Worm (Caenorhabditis elegans): ENCODE results near the gene Y41G9A.17.

Y41G9A.17 gene

DNA sequence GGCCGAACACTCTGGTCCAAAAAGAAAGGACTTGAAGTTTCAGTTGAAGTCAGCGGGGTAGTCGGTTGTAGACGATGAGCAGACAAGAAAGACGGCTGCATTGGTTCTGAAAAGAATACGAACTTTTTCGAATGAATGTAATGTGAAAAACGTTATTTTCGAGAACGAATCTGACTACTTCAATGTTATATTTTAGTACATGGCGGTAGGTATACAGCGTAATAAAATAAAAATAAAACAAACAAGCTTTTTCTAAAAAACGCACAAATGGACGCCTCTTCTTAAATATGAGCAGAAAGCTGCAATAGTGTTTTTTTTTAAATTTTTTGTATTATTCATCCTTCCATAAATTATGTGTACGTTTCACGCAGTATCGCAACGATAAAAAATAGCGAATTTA, at the start of gene Y41G9A.17:
Gene Y41G9A.17 (minus strand): TSS at position 101 of the 400 bp plus-strand sequence.
- TF ChIP-seq med-1 (GFP tag; optimal IDR thresholded peaks at IDR 0.05; ENCODE audit: insufficient read depth): no peak
- no peak for TF ChIP-seq flt-1 (GFP tag; IDR thresholded peaks at IDR 0.05)
- no peak for TF ChIP-seq ztf-29 (GFP tag; IDR thresholded peaks at IDR 0.05)
- no peak for TF ChIP-seq tab-1 (GFP tag; IDR thresholded peaks at IDR 0.05)
- TF ChIP-seq ref-1 (GFP tag; conservative IDR thresholded peaks at IDR 0.05): no peak
- no peak for TF ChIP-seq cog-1 (tag; optimal IDR thresholded peaks at IDR 0.05)

DNA sequence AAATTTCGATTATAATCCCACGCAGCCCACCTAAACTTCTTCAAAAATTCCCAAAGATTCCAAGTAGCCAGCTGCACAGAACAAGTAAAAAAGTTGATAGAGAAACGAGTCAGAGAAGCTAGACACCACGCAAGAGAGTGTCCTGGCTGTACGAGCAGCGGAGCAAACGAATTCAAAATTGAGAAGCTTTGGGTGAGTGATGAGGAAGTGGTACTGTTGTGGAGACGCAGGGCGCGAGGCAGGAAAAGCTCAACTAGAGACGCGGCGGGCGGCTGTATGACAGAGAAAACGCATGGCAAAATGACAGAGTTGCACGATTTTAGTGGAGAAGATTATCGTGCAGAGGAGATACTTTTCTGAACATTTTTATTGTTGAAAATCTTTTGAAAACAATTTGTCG, 49.7 kb upstream of the Y41G9A.17 start:
- TF ChIP-seq ztf-23 (GFP tag; IDR thresholded peaks at IDR 0.05) (no peak), cog-1 (tag; optimal IDR thresholded peaks at IDR 0.05) (no peak), tab-1 (GFP tag; IDR thresholded peaks at IDR 0.05) (no peak), med-1 (GFP tag; optimal IDR thresholded peaks at IDR 0.05; ENCODE audit: insufficient read depth) (no peak), T22C8.4 (GFP tag; IDR thresholded peaks at IDR 0.05) (no peak), ref-1 (GFP tag; conservative IDR thresholded peaks at IDR 0.05) (no peak), ztf-29 (GFP tag; IDR thresholded peaks at IDR 0.05) (no peak), flt-1 (GFP tag; IDR thresholded peaks at IDR 0.05) (no peak), klf-2 (GFP tag; conservative IDR thresholded peaks at IDR 0.05) (no peak)

DNA sequence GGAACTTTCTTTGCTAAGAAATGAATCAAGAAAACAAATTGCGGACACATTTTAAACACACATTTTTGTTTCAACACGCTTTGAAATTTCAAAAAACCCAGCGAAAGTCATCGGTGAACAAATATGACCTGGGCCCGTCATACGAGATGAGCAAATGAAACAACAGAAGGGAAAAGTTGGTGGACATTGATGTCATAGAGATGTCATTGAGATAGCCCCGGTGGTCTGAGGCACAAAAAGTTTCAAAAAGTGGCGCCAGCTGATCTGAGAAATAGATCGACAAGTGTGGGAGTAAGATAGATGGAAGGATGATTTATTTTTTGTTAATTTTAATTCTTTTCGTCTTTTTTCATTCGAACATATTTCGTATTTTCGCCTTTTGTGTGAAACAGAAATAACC, 49.1 kb upstream of the Y41G9A.17 start:
- TF ChIP-seq T22C8.4 (GFP tag; IDR thresholded peaks at IDR 0.05) (no peak), tab-1 (GFP tag; IDR thresholded peaks at IDR 0.05) (no peak), med-1 (GFP tag; optimal IDR thresholded peaks at IDR 0.05; ENCODE audit: insufficient read depth) (no peak), ztf-29 (GFP tag; IDR thresholded peaks at IDR 0.05) (no peak), cog-1 (tag; optimal IDR thresholded peaks at IDR 0.05) (no peak), ztf-23 (GFP tag; IDR thresholded peaks at IDR 0.05) (no peak), klf-2 (GFP tag; conservative IDR thresholded peaks at IDR 0.05) (no peak), flt-1 (GFP tag; IDR thresholded peaks at IDR 0.05) (no peak), ref-1 (GFP tag; conservative IDR thresholded peaks at IDR 0.05) (no peak)

DNA sequence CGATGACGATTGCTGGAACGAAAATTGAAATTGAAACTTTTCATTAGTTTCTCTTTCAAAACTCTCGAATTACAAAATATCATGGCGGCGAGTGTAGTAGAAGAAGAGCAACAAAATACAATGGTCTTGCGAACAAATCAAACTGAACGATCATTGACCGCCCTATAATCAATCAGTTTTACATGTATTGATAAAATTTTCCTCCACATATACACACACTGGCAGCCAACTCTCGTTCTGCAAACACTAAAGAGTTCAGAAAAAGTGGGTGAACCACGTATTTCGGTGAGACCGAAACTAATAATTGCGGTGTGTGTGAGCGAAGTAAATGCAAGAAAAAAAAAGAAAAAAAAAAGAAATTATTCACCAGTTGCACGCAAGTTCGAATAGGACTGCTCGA, 47.7 kb upstream of the Y41G9A.17 start:
- no peak for TF ChIP-seq T22C8.4 (GFP tag; IDR thresholded peaks at IDR 0.05)
- no peak for TF ChIP-seq ref-1 (GFP tag; conservative IDR thresholded peaks at IDR 0.05)
- TF ChIP-seq tab-1 (GFP tag; IDR thresholded peaks at IDR 0.05): no peak
- TF ChIP-seq flt-1 (GFP tag; IDR thresholded peaks at IDR 0.05): no peak
- TF ChIP-seq ztf-29 (GFP tag; IDR thresholded peaks at IDR 0.05): no peak
- no peak for TF ChIP-seq cog-1 (tag; optimal IDR thresholded peaks at IDR 0.05)
- TF ChIP-seq ztf-23 (GFP tag; IDR thresholded peaks at IDR 0.05): no peak

DNA sequence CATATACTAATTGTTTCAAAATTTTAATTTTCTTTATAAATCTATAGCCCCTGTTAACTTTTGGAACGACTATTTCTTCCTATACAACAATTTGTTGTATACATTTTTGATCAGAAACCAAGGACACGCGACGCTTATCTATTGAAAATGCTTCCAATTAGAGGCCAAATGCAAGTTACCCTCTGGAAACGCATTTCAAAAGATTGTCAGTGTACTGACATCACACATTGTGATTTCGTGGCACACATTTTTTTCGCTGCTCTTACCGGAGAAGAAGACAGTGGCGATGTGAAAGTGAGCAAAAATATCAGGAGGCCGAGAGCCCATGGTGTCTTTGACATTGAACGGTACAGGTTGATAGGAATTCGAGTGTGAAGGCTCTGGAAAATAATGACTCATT, 45.9 kb upstream of the Y41G9A.17 start, which contains the start of gene cnnm-3:
Gene cnnm-3 (minus strand): TSS at position 382 of the 400 bp plus-strand sequence.
- TF ChIP-seq klf-2 (GFP tag; conservative IDR thresholded peaks at IDR 0.05) (no peak), ref-1 (GFP tag; conservative IDR thresholded peaks at IDR 0.05) (no peak), med-1 (GFP tag; optimal IDR thresholded peaks at IDR 0.05; ENCODE audit: insufficient read depth) (no peak), flt-1 (GFP tag; IDR thresholded peaks at IDR 0.05) (no peak), ztf-23 (GFP tag; IDR thresholded peaks at IDR 0.05) (no peak), ztf-29 (GFP tag; IDR thresholded peaks at IDR 0.05) (no peak), T22C8.4 (GFP tag; IDR thresholded peaks at IDR 0.05) (no peak), tab-1 (GFP tag; IDR thresholded peaks at IDR 0.05) (no peak), cog-1 (tag; optimal IDR thresholded peaks at IDR 0.05) (no peak)

DNA sequence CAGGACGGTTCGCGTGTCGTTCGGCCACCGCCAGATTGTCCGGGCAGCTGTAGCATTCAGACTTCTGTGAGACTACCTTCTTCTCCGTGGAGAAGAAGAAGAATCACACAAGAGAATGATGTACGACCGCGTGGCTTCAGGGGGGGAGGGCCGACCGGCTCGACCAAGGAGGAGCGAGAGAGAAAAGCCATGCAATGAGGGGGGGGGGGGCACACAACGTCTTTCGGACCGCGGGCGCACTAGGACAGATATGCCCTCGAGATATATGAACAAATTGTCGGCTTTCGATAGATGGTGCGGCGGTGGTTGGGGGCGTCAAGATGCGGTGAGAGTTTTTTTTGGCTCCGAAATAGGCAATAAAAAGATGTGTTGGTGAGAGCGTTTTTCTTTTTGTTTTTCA, 41.1 kb upstream of the Y41G9A.17 start:
- TF ChIP-seq ztf-29 (GFP tag; IDR thresholded peaks at IDR 0.05) (no peak), cog-1 (tag; optimal IDR thresholded peaks at IDR 0.05) (no peak), ref-1 (GFP tag; conservative IDR thresholded peaks at IDR 0.05) (no peak), T22C8.4 (GFP tag; IDR thresholded peaks at IDR 0.05) (no peak), med-1 (GFP tag; optimal IDR thresholded peaks at IDR 0.05; ENCODE audit: insufficient read depth) (no peak)

DNA sequence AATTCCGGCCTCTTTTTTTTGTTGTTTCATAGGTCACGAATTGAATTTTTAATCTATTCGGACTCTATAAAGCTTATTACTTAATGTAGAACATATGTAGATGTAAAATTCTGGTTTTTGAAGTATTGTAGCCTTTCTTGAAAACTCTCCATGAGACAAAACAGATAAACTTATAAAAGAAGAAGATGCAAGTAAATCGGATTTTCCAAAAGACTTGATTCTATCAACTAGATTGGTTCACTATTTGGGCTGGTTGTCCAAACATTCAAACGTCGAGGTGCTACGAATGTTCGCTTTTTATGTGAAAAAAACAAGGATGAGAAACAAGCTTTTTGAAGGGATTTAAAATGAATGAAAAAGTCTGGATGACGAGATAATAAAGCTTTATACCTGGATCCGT, 40.5 kb upstream of the Y41G9A.17 start:
- TF ChIP-seq med-1 (GFP tag; optimal IDR thresholded peaks at IDR 0.05; ENCODE audit: insufficient read depth) (no peak), ztf-29 (GFP tag; IDR thresholded peaks at IDR 0.05) (no peak), T22C8.4 (GFP tag; IDR thresholded peaks at IDR 0.05) (no peak), tab-1 (GFP tag; IDR thresholded peaks at IDR 0.05) (no peak), cog-1 (tag; optimal IDR thresholded peaks at IDR 0.05) (no peak), klf-2 (GFP tag; conservative IDR thresholded peaks at IDR 0.05) (no peak), flt-1 (GFP tag; IDR thresholded peaks at IDR 0.05) (no peak), ztf-23 (GFP tag; IDR thresholded peaks at IDR 0.05) (no peak), ref-1 (GFP tag; conservative IDR thresholded peaks at IDR 0.05) (no peak)

DNA sequence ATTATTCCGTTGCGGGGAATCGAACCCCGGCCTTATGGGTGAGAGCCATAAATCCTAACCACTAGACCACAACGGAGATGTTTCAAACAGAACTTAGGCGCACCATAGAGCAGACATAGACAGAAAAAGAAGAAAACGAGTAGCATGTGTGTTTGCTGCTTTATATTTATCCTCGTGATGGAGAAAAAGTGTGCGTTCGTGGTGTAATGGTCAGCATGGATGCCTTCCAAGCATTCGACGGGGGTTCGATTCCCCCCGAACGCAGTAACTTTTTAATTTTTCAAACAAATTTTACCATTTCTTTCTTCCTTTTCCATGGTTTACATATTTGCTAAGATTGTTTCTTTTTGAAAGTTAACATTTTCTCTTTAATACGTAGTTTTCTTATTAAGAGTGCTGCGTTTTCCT, 36.4 kb upstream of the Y41G9A.17 start:
- TF ChIP-seq klf-2 (GFP tag; conservative IDR thresholded peaks at IDR 0.05): peak; percentile 95
- TF ChIP-seq flt-1 (GFP tag; IDR thresholded peaks at IDR 0.05): peak; percentile 97
- peak; percentile 94 for TF ChIP-seq T22C8.4 (GFP tag; IDR thresholded peaks at IDR 0.05)
- TF ChIP-seq med-1 (GFP tag; optimal IDR thresholded peaks at IDR 0.05; ENCODE audit: insufficient read depth): peak; percentile 79
- TF ChIP-seq ref-1 (GFP tag; conservative IDR thresholded peaks at IDR 0.05): peak; percentile 92
- TF ChIP-seq ztf-29 (GFP tag; IDR thresholded peaks at IDR 0.05): peak; percentile 96
- TF ChIP-seq ztf-23 (GFP tag; IDR thresholded peaks at IDR 0.05): peak; percentile 98
- TF ChIP-seq cog-1 (tag; optimal IDR thresholded peaks at IDR 0.05): peak; percentile 92
- peak; percentile 97 for TF ChIP-seq tab-1 (GFP tag; IDR thresholded peaks at IDR 0.05)

DNA sequence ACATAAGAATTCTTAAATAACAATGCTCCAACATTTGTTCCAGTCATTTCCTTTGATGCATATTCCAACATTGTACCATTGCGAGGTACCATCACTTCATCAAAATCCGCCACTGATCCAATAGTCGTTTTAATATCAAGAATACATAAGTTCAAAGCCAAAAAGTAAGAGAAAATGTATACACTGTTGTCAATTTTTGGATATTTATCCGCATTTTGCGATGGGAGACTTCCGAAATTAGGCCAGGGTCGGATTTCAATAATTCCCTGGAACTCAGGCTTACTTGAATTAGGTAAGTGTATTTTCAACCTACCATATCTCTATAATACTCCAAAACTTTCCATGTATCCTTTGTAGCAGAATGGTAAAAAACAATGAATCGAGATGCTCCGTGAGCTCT, 34.7 kb upstream of the Y41G9A.17 start, which contains the start of gene M02F4.2:
Gene M02F4.2 (minus strand): TSS at position 101 of the 400 bp plus-strand sequence.
- TF ChIP-seq cog-1 (tag; optimal IDR thresholded peaks at IDR 0.05): no peak
- no peak for TF ChIP-seq flt-1 (GFP tag; IDR thresholded peaks at IDR 0.05)
- TF ChIP-seq tab-1 (GFP tag; IDR thresholded peaks at IDR 0.05): no peak
- TF ChIP-seq ztf-23 (GFP tag; IDR thresholded peaks at IDR 0.05): no peak

DNA sequence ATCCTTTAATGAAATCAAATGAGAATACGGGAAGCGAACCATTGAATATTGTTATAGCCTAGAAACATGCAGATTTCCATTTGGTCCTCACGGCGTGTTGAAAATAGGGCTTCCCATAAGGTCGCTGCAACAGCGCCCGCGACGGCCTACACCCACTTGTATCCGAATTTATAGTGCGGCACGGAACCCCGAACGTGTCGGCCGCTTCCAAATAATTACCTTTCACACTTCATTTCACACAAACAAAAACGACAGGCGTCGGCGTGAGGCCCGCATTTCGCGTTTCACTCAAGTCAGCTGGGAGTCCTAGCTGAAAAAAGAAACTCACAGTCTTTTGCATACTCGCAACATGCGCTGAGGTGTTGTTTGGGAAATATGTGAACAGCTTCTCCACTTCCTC, 33.9 kb upstream of the Y41G9A.17 start:
- TF ChIP-seq ztf-29 (GFP tag; IDR thresholded peaks at IDR 0.05): no peak
- TF ChIP-seq flt-1 (GFP tag; IDR thresholded peaks at IDR 0.05): no peak
- TF ChIP-seq tab-1 (GFP tag; IDR thresholded peaks at IDR 0.05): no peak
- TF ChIP-seq ref-1 (GFP tag; conservative IDR thresholded peaks at IDR 0.05): no peak
- TF ChIP-seq ztf-23 (GFP tag; IDR thresholded peaks at IDR 0.05): no peak
- no peak for TF ChIP-seq T22C8.4 (GFP tag; IDR thresholded peaks at IDR 0.05)
- TF ChIP-seq klf-2 (GFP tag; conservative IDR thresholded peaks at IDR 0.05): no peak
- TF ChIP-seq med-1 (GFP tag; optimal IDR thresholded peaks at IDR 0.05; ENCODE audit: insufficient read depth): no peak
- no peak for TF ChIP-seq cog-1 (tag; optimal IDR thresholded peaks at IDR 0.05)
